Worm (Caenorhabditis elegans) whole organism, early embryonic: Measurements from ENCODE around the gene metl-2.

Source experiments
- F13C5.2 ChIP-seq: sonication (generic microtip); optimal IDR thresholded peaks from 2 replicates; lab custom pipeline; 2017; ENCODE audit warnings: mild to moderate bottlenecking, missing genetic modification characterization, inconsistent platforms, missing compliant biosample characterization
- aly-1 ChIP-seq: sonication (generic microtip); optimal IDR thresholded peaks from 2 replicates; lab custom pipeline; 2016; ENCODE audit warnings: missing genetic modification characterization, missing compliant biosample characterization
- ama-1 ChIP-seq: fragments of 150-350 bp; optimal IDR thresholded peaks from 2 replicates; lab custom pipeline; 2014
- ceh-13 ChIP-seq: fragments of 200-800 bp; sonication (Bioruptor generic); optimal IDR thresholded peaks from 2 replicates; lab custom pipeline; 2018; ENCODE audit warnings: mild to moderate bottlenecking, missing genetic modification characterization, missing compliant biosample characterization
- hmbx-1 ChIP-seq: sonication (generic microtip); optimal IDR thresholded peaks from 2 replicates; lab custom pipeline; 2016; ENCODE audit warnings: mild to moderate bottlenecking, missing genetic modification characterization, missing compliant biosample characterization
- hmg-4 ChIP-seq: fragments of 200-800 bp; sonication (Bioruptor generic); optimal IDR thresholded peaks from 2 replicates; lab custom pipeline; 2018; ENCODE audit warnings: mild to moderate bottlenecking, missing genetic modification characterization, missing compliant biosample characterization
- hnd-1 ChIP-seq: sonication (generic microtip); optimal IDR thresholded peaks from 2 replicates; lab custom pipeline; 2016; ENCODE audit warnings: missing genetic modification characterization, missing compliant biosample characterization
- scrt-1 ChIP-seq: fragments of 200-800 bp; sonication (Bioruptor generic); IDR thresholded peaks from 2 replicates; pipeline ENCODE4 v1.3.6; 2022; ENCODE audit warnings: missing genetic modification characterization, missing compliant biosample characterization
- sea-1 ChIP-seq: fragments of 200-800 bp; sonication (Bioruptor generic); conservative IDR thresholded peaks from 2 replicates; pipeline ENCODE4 v1.3.6; 2022; ENCODE audit warnings: missing genetic modification characterization, missing compliant biosample characterization
- tbx-11 ChIP-seq: fragments of 200-800 bp; sonication (Bioruptor generic); IDR thresholded peaks from 2 replicates; pipeline ENCODE4 v1.3.6; 2022; ENCODE audit warnings: missing genetic modification characterization, missing compliant biosample characterization
- tbx-37 ChIP-seq: fragments of 200-800 bp; sonication (Bioruptor generic); conservative IDR thresholded peaks from 2 replicates; pipeline ENCODE4 v1.3.6; 2022; ENCODE audit warnings: missing genetic modification reagents, missing genetic modification characterization, missing compliant biosample characterization

- TF ChIP-seq hnd-1 (tag; lab: Kevin White, UChicago): no peak
- TF ChIP-seq hmg-4: no peak
- no peak for TF ChIP-seq ama-1
- no peak for TF ChIP-seq ceh-13 (GFP tag; lab: Kevin White, UChicago)
- no peak for TF ChIP-seq hmbx-1
- TF ChIP-seq tbx-37: no peak
- TF ChIP-seq tbx-11 (GFP tag; lab: Robert Waterston, UW): no peak
- no peak for TF ChIP-seq F13C5.2 (tag; lab: Kevin White, UChicago)
- TF ChIP-seq sea-1 (GFP tag; lab: Robert Waterston, UW): no peak
- no peak for TF ChIP-seq aly-1 (tag; lab: Kevin White, UChicago)
- TF ChIP-seq scrt-1 (GFP tag; lab: Robert Waterston, UW): no peak
These were observed 23.2 kb upstream of the metl-2 start for ce11 chrII:14946545-14946944.
